Fruit fly (Drosophila melanogaster) Kc167 (cell line): ENCODE measurements around the gene Gba1b.

ENCODE experiments used
- Myc ChIP-seq: fragments of >200 bp; optimal IDR thresholded peaks from 2 replicates; lab custom pipeline; 2017; ENCODE audit warnings: missing external identifiers
- Sin3A ChIP-seq: fragments of >200 bp; optimal IDR thresholded peaks from 2 replicates; lab custom pipeline; 2018; ENCODE audit warnings: missing external identifiers
- h ChIP-seq: fragments of >200 bp; optimal IDR thresholded peaks from 3 replicates; lab custom pipeline; 2018; ENCODE audit warnings: missing external identifiers
- insv ChIP-seq: fragments of >200 bp; optimal IDR thresholded peaks from 3 replicates; lab custom pipeline; 2018; ENCODE audit warnings: missing external identifiers
- psq ChIP-seq: fragments of >200 bp; optimal IDR thresholded peaks from 2 replicates; lab custom pipeline; 2017; ENCODE audit warnings: missing external identifiers
- ttk ChIP-seq: sonication (Bioruptor generic); optimal IDR thresholded peaks from 2 replicates; lab custom pipeline; 2017; ENCODE audit warnings: missing external identifiers

DNA sequence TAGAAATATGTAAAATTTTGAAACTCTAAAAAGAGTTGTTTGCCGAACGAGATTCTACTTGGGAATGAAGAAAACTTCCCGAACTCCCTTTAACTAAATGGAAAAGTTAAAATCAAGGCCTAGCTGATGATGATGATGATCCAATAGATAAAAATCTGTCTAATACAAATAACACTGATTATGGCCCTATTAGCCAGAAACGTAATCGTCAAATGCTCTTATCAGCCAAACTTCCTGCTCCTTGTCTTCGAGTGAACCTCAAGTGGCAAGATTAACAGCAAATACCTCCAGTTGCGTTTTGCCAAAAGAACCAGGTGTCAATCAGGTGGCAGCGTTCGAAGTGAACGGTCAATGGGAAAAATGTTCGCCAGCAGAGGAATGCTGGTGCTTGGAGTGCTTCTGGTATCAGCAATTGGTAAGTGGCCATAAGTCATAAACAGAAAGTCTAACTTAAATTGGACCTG lies 4.3 kb upstream of the Gba1b start, which contains the start of the genes CG31468 and Gba1a:
- no peak for TF ChIP-seq h
- no peak for TF ChIP-seq psq (lab: Kevin White, UChicago)
- no peak for TF ChIP-seq insv (lab: Kevin White, UChicago)
- TF ChIP-seq ttk (lab: Kevin White, UChicago): no peak
- no peak for TF ChIP-seq Sin3A (lab: Kevin White, UChicago)
- TF ChIP-seq Myc (lab: Kevin White, UChicago): no peak
